Fruit fly (Drosophila melanogaster) whole organism, embryonic: ENCODE measurements around the gene CG17377.

Experiments
- CG10431 ChIP-seq: fragments of 200-800 bp; sonication (Bioruptor generic); optimal IDR thresholded peaks from 3 replicates; lab custom pipeline; 2018; ENCODE audit warnings: missing biosample characterization, mild to moderate bottlenecking, missing genetic modification characterization
- CG6854 ChIP-seq: fragments of 200-800 bp; sonication (Bioruptor generic); optimal IDR thresholded peaks from 3 replicates; lab custom pipeline; 2017; ENCODE audit warnings: missing biosample characterization, mild to moderate bottlenecking, missing genetic modification characterization
- HHEX ChIP-seq: fragments of 200-800 bp; sonication (Bioruptor generic); optimal IDR thresholded peaks from 3 replicates; lab custom pipeline; 2017; ENCODE audit warnings: missing biosample characterization, mild to moderate bottlenecking, missing genetic modification characterization, missing genetic modification reagents
- hb ChIP-seq: fragments of 200-800 bp; sonication (Bioruptor generic); IDR thresholded peaks from 3 replicates; pipeline ENCODE4 v1.3.6; 2022; ENCODE audit warnings: missing biosample characterization, missing genetic modification characterization; ENCODE audit not compliant: partially characterized antibody

DNA sequence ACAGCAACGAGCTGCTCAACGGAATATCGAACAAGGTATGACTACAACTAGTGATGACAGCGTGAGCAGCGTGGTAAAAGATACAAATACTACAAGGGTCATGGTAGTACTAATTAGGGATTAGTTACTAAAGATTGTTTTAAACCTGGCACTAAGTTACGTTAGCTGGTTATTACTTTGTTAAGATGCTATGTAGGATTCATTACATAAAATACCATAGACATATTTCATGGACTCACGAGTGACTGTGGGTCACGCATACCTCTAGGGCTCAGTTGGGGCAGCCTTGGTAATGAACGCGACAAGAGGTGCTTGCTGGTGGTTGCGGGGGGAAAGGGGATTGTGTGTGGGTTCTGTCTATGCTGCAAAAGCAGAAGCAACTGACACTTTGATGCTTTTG, 27.8 kb downstream of the CG17377 start:
- TF ChIP-seq hb (GFP tag; lab: Robert Waterston, UW) (no peak), CG10431 (GFP tag; lab: Kevin White, UChicago) (no peak), HHEX (GFP tag; lab: Kevin White, UChicago) (no peak), CG6854 (GFP tag; lab: Kevin White, UChicago) (no peak)
